Fruit fly (Drosophila melanogaster) whole organism, prepupa: ENCODE data around the gene Cyt-b5-r.

Experiments used
- Blimp-1 ChIP-seq: fragments of 200-800 bp; sonication (Bioruptor generic); optimal IDR thresholded peaks from 3 replicates; lab custom pipeline; 2017; ENCODE audit warnings: missing biosample characterization, missing genetic modification characterization, mild to moderate bottlenecking, moderate library complexity, missing genetic modification reagents
- CG10669 ChIP-seq: fragments of 200-800 bp; sonication (Bioruptor generic); optimal IDR thresholded peaks from 3 replicates; lab custom pipeline; 2018; ENCODE audit warnings: missing biosample characterization, mild to moderate bottlenecking, missing genetic modification characterization, moderate library complexity
- CG11902 ChIP-seq: fragments of 200-800 bp; sonication (Bioruptor generic); optimal IDR thresholded peaks from 3 replicates; lab custom pipeline; 2016; ENCODE audit warnings: missing biosample characterization, missing genetic modification characterization
- CG15336 ChIP-seq: fragments of 200-800 bp; sonication (Bioruptor generic); IDR thresholded peaks from 2 replicates; pipeline ENCODE4 v1.3.6; 2022; ENCODE audit warnings: missing biosample characterization, missing genetic modification characterization
- CG1621 ChIP-seq: fragments of 200-800 bp; sonication (Bioruptor generic); optimal IDR thresholded peaks from 3 replicates; lab custom pipeline; 2018; ENCODE audit warnings: missing biosample characterization, mild to moderate bottlenecking, missing genetic modification characterization
- CG16779 ChIP-seq: fragments of 200-800 bp; sonication (Bioruptor generic); optimal IDR thresholded peaks from 3 replicates; lab custom pipeline; 2017; ENCODE audit warnings: missing biosample characterization, mild to moderate bottlenecking, missing genetic modification characterization
- CG3032 ChIP-seq: fragments of 200-800 bp; optimal IDR thresholded peaks from 2 replicates; lab custom pipeline; 2019; ENCODE audit warnings: missing biosample characterization, mild to moderate bottlenecking, missing genetic modification characterization, moderate library complexity
- CG32006 ChIP-seq: fragments of 200-800 bp; sonication (Bioruptor generic); optimal IDR thresholded peaks from 3 replicates; lab custom pipeline; 2017; ENCODE audit warnings: missing biosample characterization, mild to moderate bottlenecking, missing genetic modification characterization
- CG4318 ChIP-seq: fragments of 200-800 bp; sonication (Bioruptor generic); optimal IDR thresholded peaks from 3 replicates; lab custom pipeline; 2017; ENCODE audit warnings: missing biosample characterization, mild to moderate bottlenecking, missing genetic modification characterization
- CG6163 ChIP-seq: fragments of 200-800 bp; sonication (Bioruptor generic); IDR thresholded peaks from 3 replicates; pipeline ENCODE4 v1.3.6; 2022; ENCODE audit warnings: missing biosample characterization, missing genetic modification characterization
- CG6276 ChIP-seq: fragments of 200-800 bp; sonication (Bioruptor generic); optimal IDR thresholded peaks from 2 replicates; lab custom pipeline; 2017; ENCODE audit warnings: missing biosample characterization, mild to moderate bottlenecking, missing genetic modification characterization
- CG6808 ChIP-seq: fragments of 200-800 bp; sonication (Bioruptor generic); optimal IDR thresholded peaks from 3 replicates; lab custom pipeline; 2017; ENCODE audit warnings: missing biosample characterization, missing genetic modification characterization, mild to moderate bottlenecking, moderate library complexity, missing genetic modification reagents
- CG6854 ChIP-seq: fragments of 200-800 bp; sonication (Bioruptor generic); optimal IDR thresholded peaks from 2 replicates; lab custom pipeline; 2017; ENCODE audit warnings: missing biosample characterization, mild to moderate bottlenecking, missing genetic modification characterization
- CG7368 ChIP-seq: fragments of 200-800 bp; sonication (Bioruptor generic); optimal IDR thresholded peaks from 3 replicates; lab custom pipeline; 2016; ENCODE audit warnings: missing biosample characterization, missing genetic modification characterization
- CG8119 ChIP-seq: fragments of 200-800 bp; sonication (Bioruptor generic); IDR thresholded peaks from 3 replicates; pipeline ENCODE4 v1.3.6; 2022; ENCODE audit warnings: missing biosample characterization, missing genetic modification characterization
- CG8319 ChIP-seq: fragments of 200-800 bp; sonication (Bioruptor generic); optimal IDR thresholded peaks from 3 replicates; lab custom pipeline; 2016; ENCODE audit warnings: missing biosample characterization, missing genetic modification characterization
- CG8632 ChIP-seq: fragments of 200-800 bp; sonication (Bioruptor generic); optimal IDR thresholded peaks from 3 replicates; lab custom pipeline; 2016; ENCODE audit warnings: missing biosample characterization, missing genetic modification characterization
- CG9139 ChIP-seq: fragments of 200-800 bp; sonication (Bioruptor generic); optimal IDR thresholded peaks from 3 replicates; lab custom pipeline; 2017; ENCODE audit warnings: missing biosample characterization, mild to moderate bottlenecking, missing genetic modification characterization
- Eip75B ChIP-seq: fragments of 200-800 bp; sonication (Bioruptor generic); optimal IDR thresholded peaks from 3 replicates; lab custom pipeline; 2016; ENCODE audit warnings: missing biosample characterization, missing genetic modification characterization
- Eip78C ChIP-seq: fragments of 200-800 bp; sonication (Bioruptor generic); peaks from one replicate; lab custom pipeline; 2016; ENCODE audit warnings: missing biosample characterization, missing genetic modification characterization
- Eip93F ChIP-seq: fragments of 200-800 bp; sonication (Bioruptor generic); optimal IDR thresholded peaks from 2 replicates; lab custom pipeline; 2016; ENCODE audit warnings: missing biosample characterization, mild to moderate bottlenecking, missing genetic modification characterization
- Ets21C ChIP-seq: fragments of 200-800 bp; sonication (Bioruptor generic); optimal IDR thresholded peaks from 3 replicates; lab custom pipeline; 2016; ENCODE audit warnings: missing biosample characterization, missing genetic modification characterization
- Ets96B ChIP-seq: fragments of 200-800 bp; optimal IDR thresholded peaks from 2 replicates; lab custom pipeline; 2019; ENCODE audit warnings: missing biosample characterization, mild to moderate bottlenecking, missing genetic modification characterization, moderate library complexity
- Gug ChIP-seq: fragments of 200-800 bp; sonication (Bioruptor generic); IDR thresholded peaks from 2 replicates; pipeline ENCODE4 v1.3.6; 2022; ENCODE audit warnings: missing biosample characterization, missing genetic modification characterization
- Hr38 ChIP-seq: sonication (Bioruptor generic); optimal IDR thresholded peaks from 2 replicates; lab custom pipeline; 2016; ENCODE audit warnings: missing biosample characterization, missing genetic modification characterization
- Hr39 ChIP-seq: fragments of 200-800 bp; sonication (Bioruptor generic); optimal IDR thresholded peaks from 2 replicates; lab custom pipeline; 2016; ENCODE audit warnings: missing biosample characterization, missing genetic modification characterization
- Hr4 ChIP-seq: fragments of 200-800 bp; sonication (Bioruptor generic); optimal IDR thresholded peaks from 3 replicates; lab custom pipeline; 2016; ENCODE audit warnings: missing biosample characterization, missing genetic modification characterization
- Lpt ChIP-seq: fragments of 200-800 bp; sonication (Bioruptor generic); optimal IDR thresholded peaks from 3 replicates; lab custom pipeline; 2016; ENCODE audit warnings: missing biosample characterization, missing genetic modification characterization
- OdsH ChIP-seq: fragments of 200-800 bp; sonication (Bioruptor generic); optimal IDR thresholded peaks from 3 replicates; lab custom pipeline; 2016; ENCODE audit warnings: missing biosample characterization, missing genetic modification characterization
- acj6 ChIP-seq: fragments of 200-800 bp; sonication (Bioruptor generic); optimal IDR thresholded peaks from 3 replicates; lab custom pipeline; 2016; ENCODE audit warnings: missing biosample characterization, missing genetic modification characterization
- dac ChIP-seq: fragments of 200-800 bp; sonication (Bioruptor generic); optimal IDR thresholded peaks from 2 replicates; lab custom pipeline; 2017; ENCODE audit warnings: missing biosample characterization, mild to moderate bottlenecking, missing genetic modification characterization
- dsx ChIP-seq: fragments of 200-800 bp; optimal IDR thresholded peaks from 3 replicates; lab custom pipeline; 2019; ENCODE audit warnings: missing biosample characterization, mild to moderate bottlenecking, missing genetic modification characterization, moderate library complexity; ENCODE audit not compliant: poor library complexity, severe bottlenecking
- fd59A ChIP-seq: fragments of 200-800 bp; sonication (Bioruptor generic); optimal IDR thresholded peaks from 2 replicates; lab custom pipeline; 2017; ENCODE audit warnings: missing biosample characterization, mild to moderate bottlenecking, missing genetic modification characterization, missing genetic modification reagents
- fd85E ChIP-seq: fragments of 200-800 bp; sonication (Bioruptor generic); optimal IDR thresholded peaks from 3 replicates; lab custom pipeline; 2016; ENCODE audit warnings: missing biosample characterization, missing genetic modification characterization
- fkh ChIP-seq: fragments of 200-800 bp; sonication (Bioruptor generic); optimal IDR thresholded peaks from 3 replicates; lab custom pipeline; 2017; ENCODE audit warnings: missing biosample characterization, mild to moderate bottlenecking, missing genetic modification characterization, moderate library complexity
- lz ChIP-seq: fragments of 200-800 bp; sonication (Bioruptor generic); optimal IDR thresholded peaks from 3 replicates; lab custom pipeline; 2016; ENCODE audit warnings: missing biosample characterization, missing genetic modification characterization
- net ChIP-seq: fragments of 200-800 bp; sonication (Bioruptor generic); optimal IDR thresholded peaks from 3 replicates; lab custom pipeline; 2016; ENCODE audit warnings: missing biosample characterization, missing genetic modification characterization
- pdm3 ChIP-seq: fragments of 200-800 bp; sonication (Bioruptor generic); optimal IDR thresholded peaks from 3 replicates; lab custom pipeline; 2016; ENCODE audit warnings: missing biosample characterization, missing genetic modification characterization
- salr ChIP-seq, 2 experiments: fragments of 200-800 bp; sonication (Bioruptor generic); optimal IDR thresholded peaks; 3 replicates each; lab custom pipeline; 2016 to 2018; ENCODE audit warnings: missing biosample characterization in 2 of 2, missing genetic modification characterization in 2 of 2, mild to moderate bottlenecking in 1 of 2
- spab ChIP-seq: fragments of 200-800 bp; sonication (Bioruptor generic); optimal IDR thresholded peaks from 2 replicates; lab custom pipeline; 2017; ENCODE audit warnings: missing biosample characterization, mild to moderate bottlenecking, missing genetic modification characterization, missing genetic modification reagents
- svp ChIP-seq: fragments of 200-800 bp; sonication (Bioruptor generic); peaks from one replicate; lab custom pipeline; 2016; ENCODE audit warnings: missing biosample characterization, missing genetic modification characterization
- vri ChIP-seq: fragments of 200-800 bp; sonication (Bioruptor generic); optimal IDR thresholded peaks from 3 replicates; lab custom pipeline; 2016; ENCODE audit warnings: missing biosample characterization, mild to moderate bottlenecking, missing genetic modification characterization

The Cyt-b5-r gene

dm6 chr2L:16815989-16816749 is 25.6 kb upstream of the Cyt-b5-r start, which contains the start of gene mdy (continued):
- TF ChIP-seq CG6808 (GFP tag; lab: Kevin White, UChicago), result peak; percentile 8
- peak; percentile 20 for TF ChIP-seq CG10669 (GFP tag; lab: Kevin White, UChicago)
- peak; percentile 67 for TF ChIP-seq fkh
- TF ChIP-seq CG32006 (GFP tag; lab: Kevin White, UChicago), result peak; percentile 63
- TF ChIP-seq fd85E (GFP tag; lab: Kevin White, UChicago), result no peak
- peak; percentile 52 for TF ChIP-seq Ets21C (GFP tag; lab: Kevin White, UChicago)
- TF ChIP-seq CG8319 (GFP tag; lab: Kevin White, UChicago), result peak; percentile 5
- TF ChIP-seq CG9139 (GFP tag; lab: Kevin White, UChicago), result no peak
- TF ChIP-seq Hr38 (GFP tag; lab: Kevin White, UChicago), result no peak
- TF ChIP-seq CG11902, result peak; percentile 36
- TF ChIP-seq Lpt, result peak; percentile 44
- peak; percentile 69 for TF ChIP-seq lz (GFP tag; lab: Kevin White, UChicago)
- TF ChIP-seq OdsH, result peak; percentile 58

- no peak for TF ChIP-seq svp (GFP tag; lab: Kevin White, UChicago)
- no peak for TF ChIP-seq vri
- no peak for TF ChIP-seq CG8632
- TF ChIP-seq CG6854 (GFP tag; lab: Kevin White, UChicago), result no peak
- TF ChIP-seq Hr4 (GFP tag; lab: Kevin White, UChicago), result no peak
Measured at dm6 chr2L:16808752-16809151, 18.2 kb upstream of the Cyt-b5-r start.

dm6 chr2L:16804376-16804934 is 13.9 kb upstream of the Cyt-b5-r start, which contains the start of gene CG13272:
CG13272 (plus strand) TSS chr2L:16804884.
- peak; percentile 63 for TF ChIP-seq Eip78C (GFP tag; lab: Kevin White, UChicago)
- peak; percentile 43 for TF ChIP-seq CG6276
- TF ChIP-seq fd59A (GFP tag; lab: Kevin White, UChicago), result no peak
- peak; percentile 17 for TF ChIP-seq Blimp-1 (GFP tag; lab: Kevin White, UChicago)
- TF ChIP-seq svp (GFP tag; lab: Kevin White, UChicago), result peak; percentile 29
- no peak for TF ChIP-seq CG7368 (GFP tag; lab: Kevin White, UChicago)
- no peak for TF ChIP-seq salr (GFP tag; optimal IDR thresholded peaks at IDR 0.05; lab: Kevin White, UChicago)
- TF ChIP-seq OdsH, result peak; percentile 3
- TF ChIP-seq CG4318, result peak; percentile 59
- TF ChIP-seq Gug (GFP tag; lab: Robert Waterston, UW), result peak; percentile 26; the same call in 1 of the 2 replicates
- TF ChIP-seq Eip93F (GFP tag; lab: Kevin White, UChicago), result no peak
- no peak for TF ChIP-seq CG6808 (GFP tag; lab: Kevin White, UChicago)
- TF ChIP-seq Hr4 (GFP tag; lab: Kevin White, UChicago), result peak; percentile 67
- TF ChIP-seq dac (GFP tag; lab: Kevin White, UChicago), result peak; percentile 52
- TF ChIP-seq pdm3 (GFP tag; lab: Kevin White, UChicago), result peak; percentile 26
- peak; percentile 48; the same call in 2 of the 3 replicates for TF ChIP-seq CG8119 (GFP tag; lab: Robert Waterston, UW)
- TF ChIP-seq CG15336 (GFP tag; lab: Robert Waterston, UW), result peak; percentile 68
- peak; percentile 19 for TF ChIP-seq dsx (GFP tag; lab: Kevin White, UChicago)
- peak; percentile 83 for TF ChIP-seq CG32006 (GFP tag; lab: Kevin White, UChicago)
- TF ChIP-seq acj6 (GFP tag; lab: Kevin White, UChicago), result peak; percentile 11
- TF ChIP-seq, all 60 proteins: peak for 15

dm6 chr2L:16803638-16804037 is 13.1 kb upstream of the Cyt-b5-r start:
- no peak for TF ChIP-seq Eip75B
- no peak for TF ChIP-seq Blimp-1 (GFP tag; lab: Kevin White, UChicago)
- no peak for TF ChIP-seq CG8632
- peak; percentile 65 for TF ChIP-seq svp (GFP tag; lab: Kevin White, UChicago)
- TF ChIP-seq Hr39 (GFP tag; lab: Kevin White, UChicago), result no peak
- TF ChIP-seq CG16779, result no peak
- no peak for TF ChIP-seq spab (GFP tag; lab: Kevin White, UChicago)
- TF ChIP-seq net (GFP tag; lab: Kevin White, UChicago), result no peak
- TF ChIP-seq CG6163, result 0 out of 3 replicates have a peak, but pooled peaks have one; percentile 36
- TF ChIP-seq Ets96B (tag; lab: Kevin White, UChicago), result peak; percentile 9
- TF ChIP-seq Hr38 (GFP tag; lab: Kevin White, UChicago), result no peak
- no peak for TF ChIP-seq vri
- TF ChIP-seq dac (GFP tag; lab: Kevin White, UChicago), result no peak
- no peak for TF ChIP-seq fkh
- peak; percentile 77 for TF ChIP-seq Eip78C (GFP tag; lab: Kevin White, UChicago)
- TF ChIP-seq lz (GFP tag; lab: Kevin White, UChicago), result no peak
- peak; percentile 17 for TF ChIP-seq OdsH
- no peak for TF ChIP-seq CG3032
- no peak for TF ChIP-seq CG6808 (GFP tag; lab: Kevin White, UChicago)
- no peak for TF ChIP-seq CG1621
